Worm (Caenorhabditis elegans) whole organism, mixed stage, embryonic: ENCODE results near the gene nhr-106.

Experiments
- M03D4.4 ChIP-seq: sonication (generic microtip); optimal IDR thresholded peaks from 2 replicates; lab custom pipeline; 2017; ENCODE audit warnings: mild to moderate bottlenecking, missing genetic modification characterization, missing compliant biosample characterization
- bed-3 ChIP-seq: fragments of 200-800 bp; sonication (Bioruptor generic); optimal IDR thresholded peaks from 3 replicates; lab custom pipeline; 2018; ENCODE audit warnings: mild to moderate bottlenecking, missing genetic modification characterization, moderate library complexity, missing compliant biosample characterization
- blmp-1 ChIP-seq: fragments of 150-350 bp; optimal IDR thresholded peaks from 2 replicates; lab custom pipeline; 2014; ENCODE audit warnings: missing biosample characterization, missing genetic modification characterization
- ceh-39 ChIP-seq: fragments of 150-350 bp; optimal IDR thresholded peaks from 2 replicates; lab custom pipeline; 2014; ENCODE audit warnings: missing biosample characterization, missing genetic modification characterization
- ceh-43 ChIP-seq: fragments of 200-800 bp; sonication (Bioruptor generic); optimal IDR thresholded peaks from 2 replicates; lab custom pipeline; 2018; ENCODE audit warnings: mild to moderate bottlenecking, missing genetic modification characterization, moderate library complexity, missing compliant biosample characterization
- ceh-83 ChIP-seq: fragments of 200-800 bp; sonication (Bioruptor generic); optimal IDR thresholded peaks from 2 replicates; lab custom pipeline; 2018; ENCODE audit warnings: mild to moderate bottlenecking, missing genetic modification characterization, missing compliant biosample characterization
- ces-1 ChIP-seq: fragments of 150-350 bp; optimal IDR thresholded peaks from 2 replicates; lab custom pipeline; 2014; ENCODE audit warnings: missing biosample characterization, missing genetic modification reagents, missing genetic modification characterization
- cnd-1 ChIP-seq: fragments of 200-800 bp; sonication (Bioruptor generic); optimal IDR thresholded peaks from 2 replicates; lab custom pipeline; 2018; ENCODE audit warnings: mild to moderate bottlenecking, missing genetic modification characterization, missing compliant biosample characterization
- drap-1 ChIP-seq: fragments of 200-800 bp; sonication (Bioruptor generic); optimal IDR thresholded peaks from 3 replicates; lab custom pipeline; 2018; ENCODE audit warnings: mild to moderate bottlenecking, missing genetic modification characterization, missing compliant biosample characterization
- elt-1 ChIP-seq: sonication (generic microtip); optimal IDR thresholded peaks from 2 replicates; lab custom pipeline; 2017; ENCODE audit warnings: missing genetic modification characterization, mild to moderate bottlenecking, missing compliant biosample characterization, antibody characterized with exemption, moderate library complexity, borderline replicate concordance; ENCODE audit not compliant: insufficient read depth
- elt-3 ChIP-seq: fragments of 150-350 bp; optimal IDR thresholded peaks from 2 replicates; lab custom pipeline; 2014; ENCODE audit warnings: missing biosample characterization, missing genetic modification characterization
- flh-1 ChIP-seq: fragments of 200-800 bp; sonication (Bioruptor generic); optimal IDR thresholded peaks from 2 replicates; lab custom pipeline; 2018; ENCODE audit warnings: mild to moderate bottlenecking, missing genetic modification characterization, moderate library complexity, missing compliant biosample characterization
- ham-2 ChIP-seq: fragments of 200-800 bp; sonication (Bioruptor generic); optimal IDR thresholded peaks from 2 replicates; lab custom pipeline; 2018; ENCODE audit warnings: mild to moderate bottlenecking, missing genetic modification characterization, missing compliant biosample characterization
- hlh-1 ChIP-seq: fragments of 150-350 bp; optimal IDR thresholded peaks from 2 replicates; lab custom pipeline; 2014; ENCODE audit warnings: missing biosample characterization, missing genetic modification reagents, missing genetic modification characterization
- lin-13 ChIP-seq: fragments of 150-350 bp; optimal IDR thresholded peaks from 2 replicates; lab custom pipeline; 2014; ENCODE audit warnings: missing biosample characterization, missing genetic modification characterization
- lin-32 ChIP-seq: fragments of 200-800 bp; sonication (Bioruptor generic); optimal IDR thresholded peaks from 2 replicates; lab custom pipeline; 2018; ENCODE audit warnings: mild to moderate bottlenecking, missing genetic modification characterization, missing compliant biosample characterization
- lsy-2 ChIP-seq: fragments of 150-350 bp; optimal IDR thresholded peaks from 2 replicates; lab custom pipeline; 2014; ENCODE audit warnings: missing biosample characterization, missing genetic modification characterization
- mab-5 ChIP-seq: fragments of 150-350 bp; optimal IDR thresholded peaks from 2 replicates; lab custom pipeline; 2014; ENCODE audit warnings: missing biosample characterization, missing genetic modification characterization
- mep-1 ChIP-seq: fragments of 150-350 bp; optimal IDR thresholded peaks from 2 replicates; lab custom pipeline; 2017; ENCODE audit warnings: missing biosample characterization, missing genetic modification reagents, missing genetic modification characterization, inconsistent platforms
- mls-2 ChIP-seq: sonication (generic microtip); optimal IDR thresholded peaks from 2 replicates; lab custom pipeline; 2016; ENCODE audit warnings: mild to moderate bottlenecking, missing genetic modification characterization, moderate library complexity, missing compliant biosample characterization
- nhr-12 ChIP-seq: fragments of 150-350 bp; optimal IDR thresholded peaks from 2 replicates; lab custom pipeline; 2014; ENCODE audit warnings: missing biosample characterization, missing genetic modification characterization
- nhr-2 ChIP-seq: fragments of 150-350 bp; optimal IDR thresholded peaks from 2 replicates; lab custom pipeline; 2014; ENCODE audit warnings: missing biosample characterization, missing genetic modification characterization
- nhr-237 ChIP-seq: fragments of 150-350 bp; optimal IDR thresholded peaks from 2 replicates; lab custom pipeline; 2014; ENCODE audit warnings: missing biosample characterization, missing genetic modification characterization
- nhr-28 ChIP-seq: fragments of 150-350 bp; optimal IDR thresholded peaks from 2 replicates; lab custom pipeline; 2014; ENCODE audit warnings: missing biosample characterization, missing genetic modification characterization
- pha-4 ChIP-seq: fragments of 150-350 bp; optimal IDR thresholded peaks from 2 replicates; lab custom pipeline; 2018; ENCODE audit warnings: missing biosample characterization, missing genetic modification reagents, missing genetic modification characterization
- snpc-4 ChIP-seq: fragments of 150-350 bp; optimal IDR thresholded peaks from 2 replicates; lab custom pipeline; 2014; ENCODE audit warnings: missing biosample characterization, missing genetic modification characterization
- sptf-1 ChIP-seq: sonication (generic microtip); optimal IDR thresholded peaks from 2 replicates; lab custom pipeline; 2017; ENCODE audit warnings: mild to moderate bottlenecking, missing genetic modification characterization, moderate library complexity, missing compliant biosample characterization
- tbx-8 ChIP-seq: fragments of 200-800 bp; sonication (Bioruptor generic); optimal IDR thresholded peaks from 2 replicates; lab custom pipeline; 2018; ENCODE audit warnings: mild to moderate bottlenecking, missing genetic modification characterization, moderate library complexity, missing compliant biosample characterization
- unc-120 ChIP-seq: sonication (generic microtip); optimal IDR thresholded peaks from 2 replicates; lab custom pipeline; 2017; ENCODE audit warnings: missing genetic modification characterization, missing compliant biosample characterization; ENCODE audit not compliant: poor library complexity, severe bottlenecking
- unc-39 ChIP-seq: fragments of 150-350 bp; optimal IDR thresholded peaks from 2 replicates; lab custom pipeline; 2014; ENCODE audit warnings: missing biosample characterization, missing genetic modification characterization
- unc-62 ChIP-seq: fragments of 150-350 bp; optimal IDR thresholded peaks from 2 replicates; lab custom pipeline; 2014; ENCODE audit warnings: missing biosample characterization, missing genetic modification reagents, missing genetic modification characterization
- zip-8 ChIP-seq: fragments of 150-350 bp; optimal IDR thresholded peaks from 2 replicates; lab custom pipeline; 2014; ENCODE audit warnings: missing biosample characterization, missing genetic modification characterization
- ztf-11 ChIP-seq: fragments of 150-350 bp; optimal IDR thresholded peaks from 2 replicates; lab custom pipeline; 2014; ENCODE audit warnings: missing biosample characterization, missing genetic modification characterization

The nhr-106 gene

ce11 chrV:524058-524457, 34.6 kb downstream of the nhr-106 start, which contains the start of gene lipl-3:
TSS of gene lipl-3 (minus strand) at chrV:524218.
- TF ChIP-seq lin-32 (GFP tag; lab: Kevin White, UChicago) (no peak), elt-3 (tag; lab: Kevin White, UChicago) (no peak), nhr-28 (tag; lab: Kevin White, UChicago) (no peak), lsy-2 (tag; lab: Kevin White, UChicago) (no peak), ztf-11 (tag; lab: Kevin White, UChicago) (no peak), pha-4 (no peak), snpc-4 (no peak), zip-8 (tag; lab: Kevin White, UChicago) (no peak)

DNA sequence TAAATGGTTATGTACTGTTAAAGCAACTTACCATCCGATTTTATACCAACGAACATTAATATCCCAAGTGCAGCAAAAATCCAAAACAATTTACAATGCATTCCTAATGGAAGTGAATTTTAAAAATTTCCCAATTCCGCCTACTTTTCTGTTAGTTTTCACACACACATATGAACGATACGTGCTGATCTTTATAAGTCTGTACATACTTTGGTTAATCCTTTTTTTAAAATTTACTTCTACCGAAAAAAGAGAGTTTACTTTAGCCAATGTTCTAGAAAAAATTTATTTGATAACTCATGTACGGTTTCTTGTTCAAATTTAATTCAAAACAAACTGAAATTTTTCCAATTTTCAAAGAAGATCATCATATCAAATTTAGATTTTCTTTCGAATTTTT, 35.6 kb downstream of the nhr-106 start, which contains the start of gene R11G11.16:
Gene R11G11.16, minus strand, starts transcription at position 101 of the 400 bp plus-strand sequence.
- TF ChIP-seq cnd-1 (tag; lab: Kevin White, UChicago) = no peak
- no peak for TF ChIP-seq elt-3 (tag; lab: Kevin White, UChicago)
- no peak for TF ChIP-seq unc-39 (tag; lab: Kevin White, UChicago)
- TF ChIP-seq nhr-12 = no peak
- no peak for TF ChIP-seq unc-62 (GFP tag; lab: Kevin White, UChicago)
- TF ChIP-seq zip-8 (tag; lab: Kevin White, UChicago) = no peak
- no peak for TF ChIP-seq tbx-8 (GFP tag; lab: Kevin White, UChicago)
- TF ChIP-seq sptf-1 (tag; lab: Kevin White, UChicago) = no peak
- TF ChIP-seq ceh-43 (GFP tag; lab: Kevin White, UChicago) = no peak
- no peak for TF ChIP-seq elt-1 (tag; lab: Kevin White, UChicago)
- TF ChIP-seq mep-1 (tag; lab: Kevin White, UChicago) = no peak
- no peak for TF ChIP-seq nhr-237 (tag; lab: Kevin White, UChicago)
- no peak for TF ChIP-seq mab-5
- TF ChIP-seq pha-4 = no peak
- TF ChIP-seq ceh-83 = no peak
- no peak for TF ChIP-seq blmp-1 (tag; lab: Kevin White, UChicago)
- no peak for TF ChIP-seq ceh-39 (tag; lab: Kevin White, UChicago)
- TF ChIP-seq bed-3 (GFP tag; lab: Kevin White, UChicago) = no peak
- TF ChIP-seq lin-13 (tag; lab: Kevin White, UChicago) = no peak
- no peak for TF ChIP-seq unc-120

DNA sequence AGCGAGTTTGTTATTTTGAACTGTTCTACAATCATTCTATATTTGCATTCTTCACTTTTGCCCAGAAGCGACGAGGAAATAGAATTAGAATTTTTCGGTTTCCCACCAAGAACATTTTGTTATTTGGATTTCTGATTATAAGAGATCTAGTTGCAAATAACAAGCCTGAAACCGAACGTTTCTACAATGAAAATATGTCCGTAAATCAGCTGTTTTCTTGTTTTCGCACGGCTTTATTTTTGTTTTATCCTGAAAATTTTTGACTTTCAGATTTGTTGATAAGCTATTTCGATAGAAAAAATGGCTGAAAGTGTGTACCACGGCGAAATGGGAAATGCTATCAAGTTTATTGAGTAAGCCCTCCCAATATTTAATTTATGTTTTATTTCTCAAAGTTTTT, 38.2 kb downstream of the nhr-106 start, which contains the start of gene srw-108:
Gene srw-108, plus strand, starts transcription at position 301 of the 400 bp plus-strand sequence.
- TF ChIP-seq zip-8 (tag; lab: Kevin White, UChicago) = no peak
- no peak for TF ChIP-seq M03D4.4 (tag; lab: Kevin White, UChicago)
- no peak for TF ChIP-seq lin-13 (tag; lab: Kevin White, UChicago)
- no peak for TF ChIP-seq mab-5
- TF ChIP-seq mls-2 (tag; lab: Kevin White, UChicago) = no peak
- no peak for TF ChIP-seq hlh-1 (tag; lab: Kevin White, UChicago)
- TF ChIP-seq, all 35 proteins: peak for 0

DNA sequence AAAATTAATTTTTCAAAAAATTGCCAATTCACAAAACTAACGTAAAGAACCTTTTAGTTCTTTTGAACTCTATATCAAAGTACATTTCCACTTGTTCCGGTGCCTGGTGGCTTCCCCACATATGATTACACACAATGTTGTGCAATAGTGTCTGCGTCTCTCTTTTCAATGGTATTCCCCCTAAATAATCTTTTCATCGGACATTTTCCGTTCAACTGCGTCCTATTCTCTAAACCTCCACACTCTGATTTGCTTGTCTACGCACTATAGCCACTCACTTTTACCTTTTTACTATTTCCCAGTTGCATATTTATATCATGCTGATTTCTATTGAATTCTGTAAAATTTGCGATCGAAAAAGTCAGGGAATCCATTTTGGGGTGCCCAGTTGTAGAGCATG, 42.6 kb downstream of the nhr-106 start, which contains the start of gene nhr-58:
Gene nhr-58, plus strand, starts transcription at position 214 of the 400 bp plus-strand sequence.
- no peak for TF ChIP-seq mab-5
- TF ChIP-seq ceh-39 (tag; lab: Kevin White, UChicago) = no peak
- TF ChIP-seq blmp-1 (tag; lab: Kevin White, UChicago) = no peak
- no peak for TF ChIP-seq ztf-11 (tag; lab: Kevin White, UChicago)
- no peak for TF ChIP-seq cnd-1 (tag; lab: Kevin White, UChicago)
- TF ChIP-seq drap-1 (GFP tag; lab: Kevin White, UChicago) = no peak
- no peak for TF ChIP-seq ceh-83
- peak; percentile 27 for TF ChIP-seq unc-120
- peak; percentile 59 for TF ChIP-seq ham-2 (GFP tag; lab: Kevin White, UChicago)
- TF ChIP-seq M03D4.4 (tag; lab: Kevin White, UChicago) = no peak
- TF ChIP-seq zip-8 (tag; lab: Kevin White, UChicago) = no peak
- no peak for TF ChIP-seq ceh-43 (GFP tag; lab: Kevin White, UChicago)
- peak; percentile 83 for TF ChIP-seq elt-3 (tag; lab: Kevin White, UChicago)
- no peak for TF ChIP-seq flh-1 (GFP tag; lab: Kevin White, UChicago)
- TF ChIP-seq lin-13 (tag; lab: Kevin White, UChicago) = no peak
- TF ChIP-seq nhr-2 (tag; lab: Kevin White, UChicago) = no peak
- peak; percentile 61 for TF ChIP-seq ces-1 (GFP tag; lab: Kevin White, UChicago)
- peak; percentile 54 for TF ChIP-seq elt-1 (tag; lab: Kevin White, UChicago)
- TF ChIP-seq lsy-2 (tag; lab: Kevin White, UChicago) = no peak
- TF ChIP-seq nhr-237 (tag; lab: Kevin White, UChicago) = no peak
- TF ChIP-seq mls-2 (tag; lab: Kevin White, UChicago) = peak; percentile 2
- TF ChIP-seq lin-32 (GFP tag; lab: Kevin White, UChicago) = no peak
- TF ChIP-seq nhr-12 = no peak
- TF ChIP-seq tbx-8 (GFP tag; lab: Kevin White, UChicago) = no peak
- no peak for TF ChIP-seq snpc-4
- TF ChIP-seq pha-4 = peak; percentile 17
